Fruit fly (Drosophila melanogaster) whole organism, embryonic: ENCODE measurements around the gene Vsp37A.

Experiments
- Bdp1 ChIP-seq: fragments of 200-800 bp; sonication (Bioruptor generic); optimal IDR thresholded peaks from 3 replicates; lab custom pipeline; 2016; ENCODE audit warnings: missing biosample characterization, missing genetic modification characterization
- CG10147 ChIP-seq: fragments of 200-800 bp; sonication (Bioruptor generic); optimal IDR thresholded peaks from 2 replicates; lab custom pipeline; 2019; ENCODE audit warnings: missing biosample characterization, mild to moderate bottlenecking, missing genetic modification characterization, moderate library complexity
- CG1024 ChIP-seq: fragments of 200-800 bp; sonication (Bioruptor generic); IDR thresholded peaks from 2 replicates; pipeline ENCODE4 v1.3.6; 2022; ENCODE audit warnings: missing biosample characterization, missing genetic modification characterization
- CG11247 ChIP-seq: fragments of 200-800 bp; sonication (Bioruptor generic); IDR thresholded peaks from 2 replicates; pipeline ENCODE4 v1.3.6; 2022; ENCODE audit warnings: missing biosample characterization, missing genetic modification characterization
- CG14667 ChIP-seq: fragments of 200-800 bp; sonication (Bioruptor generic); IDR thresholded peaks from 2 replicates; pipeline ENCODE4 v1.3.6; 2022; ENCODE audit warnings: missing biosample characterization, missing genetic modification characterization
- CG14860 ChIP-seq: fragments of 200-800 bp; sonication (Bioruptor generic); IDR thresholded peaks from 3 replicates; pipeline ENCODE4 v1.3.6; 2022; ENCODE audit warnings: missing biosample characterization, missing genetic modification characterization; ENCODE audit not compliant: partially characterized antibody
- CG1792 ChIP-seq: fragments of 200-800 bp; sonication (Bioruptor generic); optimal IDR thresholded peaks from 2 replicates; lab custom pipeline; 2016; ENCODE audit warnings: missing biosample characterization, missing genetic modification characterization
- CG18619 ChIP-seq: fragments of 200-800 bp; sonication (Bioruptor generic); optimal IDR thresholded peaks from 3 replicates; lab custom pipeline; 2017; ENCODE audit warnings: missing biosample characterization, mild to moderate bottlenecking, missing genetic modification characterization
- CG2120 ChIP-seq: fragments of 200-800 bp; sonication (Bioruptor generic); optimal IDR thresholded peaks from 3 replicates; lab custom pipeline; 2016; ENCODE audit warnings: missing biosample characterization, missing genetic modification characterization
- CG31441 ChIP-seq: fragments of 200-800 bp; sonication (Bioruptor generic); IDR thresholded peaks from 2 replicates; pipeline ENCODE4 v1.3.6; 2022; ENCODE audit warnings: missing biosample characterization, missing genetic modification characterization
- CG33213 ChIP-seq: fragments of 200-800 bp; sonication (Bioruptor generic); optimal IDR thresholded peaks from 3 replicates; lab custom pipeline; 2016; ENCODE audit warnings: missing biosample characterization, missing genetic modification characterization
- CG3407 ChIP-seq: fragments of 200-800 bp; sonication (Bioruptor generic); optimal IDR thresholded peaks from 2 replicates; lab custom pipeline; 2018; ENCODE audit warnings: missing biosample characterization, mild to moderate bottlenecking, missing genetic modification characterization
- CG3838 ChIP-seq: fragments of 200-800 bp; sonication (Bioruptor generic); optimal IDR thresholded peaks from 3 replicates; lab custom pipeline; 2016; ENCODE audit warnings: missing biosample characterization, missing genetic modification characterization
- CG3847 ChIP-seq: fragments of 200-800 bp; sonication (Bioruptor generic); IDR thresholded peaks from 2 replicates; pipeline ENCODE4 v1.3.6; 2022; ENCODE audit warnings: missing biosample characterization, missing genetic modification characterization
- CG4360 ChIP-seq: fragments of 200-800 bp; sonication (Bioruptor generic); IDR thresholded peaks from 2 replicates; pipeline ENCODE4 v1.3.6; 2022; ENCODE audit warnings: missing biosample characterization, missing genetic modification characterization
- CG4617 ChIP-seq: fragments of 200-800 bp; sonication (Bioruptor generic); optimal IDR thresholded peaks from 3 replicates; lab custom pipeline; 2016; ENCODE audit warnings: missing biosample characterization, missing genetic modification characterization, borderline replicate concordance
- CG6854 ChIP-seq: fragments of 200-800 bp; sonication (Bioruptor generic); optimal IDR thresholded peaks from 3 replicates; lab custom pipeline; 2017; ENCODE audit warnings: missing biosample characterization, mild to moderate bottlenecking, missing genetic modification characterization
- CG9932 ChIP-seq: fragments of 200-800 bp; sonication (Bioruptor generic); IDR thresholded peaks from 2 replicates; pipeline ENCODE4 v1.3.6; 2022; ENCODE audit warnings: missing biosample characterization, missing genetic modification characterization
- Deaf1 ChIP-seq: fragments of 200-800 bp; optimal IDR thresholded peaks from 3 replicates; lab custom pipeline; 2019; ENCODE audit warnings: missing biosample characterization, mild to moderate bottlenecking, missing genetic modification characterization, moderate library complexity
- Drgx ChIP-seq: fragments of 200-800 bp; sonication (Bioruptor generic); IDR thresholded peaks from 2 replicates; pipeline ENCODE4 v1.3.6; 2022; ENCODE audit warnings: missing biosample characterization, missing genetic modification characterization
- Gsc ChIP-seq: fragments of 200-800 bp; sonication (Bioruptor generic); IDR thresholded peaks from 2 replicates; pipeline ENCODE4 v1.3.6; 2022; ENCODE audit warnings: missing biosample characterization, missing genetic modification characterization
- HLH3B ChIP-seq: fragments of 200-800 bp; sonication (Bioruptor generic); IDR thresholded peaks from 2 replicates; pipeline ENCODE4 v1.3.6; 2022; ENCODE audit warnings: missing biosample characterization, missing genetic modification characterization
- HLHmδ ChIP-seq: fragments of 200-800 bp; sonication (Bioruptor generic); optimal IDR thresholded peaks from 2 replicates; lab custom pipeline; 2018; ENCODE audit warnings: missing biosample characterization, mild to moderate bottlenecking, missing genetic modification characterization, moderate library complexity
- MESR4 ChIP-seq: fragments of 200-800 bp; sonication (Bioruptor generic); optimal IDR thresholded peaks from 2 replicates; lab custom pipeline; 2018; ENCODE audit warnings: missing biosample characterization, mild to moderate bottlenecking, missing genetic modification characterization, moderate library complexity
- Med ChIP-seq: fragments of 200-800 bp; sonication (Bioruptor generic); peaks from one replicate; lab custom pipeline; 2016; ENCODE audit warnings: missing biosample characterization, missing genetic modification characterization, mild to moderate bottlenecking, inconsistent platforms, moderate library complexity
- Mes4 ChIP-seq: fragments of 200-800 bp; sonication (Bioruptor generic); optimal IDR thresholded peaks from 2 replicates; lab custom pipeline; 2016; ENCODE audit warnings: missing biosample characterization, missing genetic modification characterization
- Ravus ChIP-seq: fragments of 200-800 bp; sonication (Bioruptor generic); IDR thresholded peaks from 2 replicates; pipeline ENCODE4 v1.3.6; 2022; ENCODE audit warnings: missing biosample characterization, missing genetic modification characterization
- Sin3A ChIP-seq: fragments of >200 bp; optimal IDR thresholded peaks from 2 replicates; lab custom pipeline; 2018
- Six4 ChIP-seq: fragments of 200-800 bp; sonication (Bioruptor generic); optimal IDR thresholded peaks from 2 replicates; lab custom pipeline; 2016; ENCODE audit warnings: missing biosample characterization, missing genetic modification characterization
- bab2 ChIP-seq: fragments of 200-800 bp; sonication (Bioruptor generic); optimal IDR thresholded peaks from 2 replicates; lab custom pipeline; 2016; ENCODE audit warnings: missing biosample characterization, missing genetic modification characterization
- bbx ChIP-seq: fragments of 200-800 bp; sonication (Bioruptor generic); IDR thresholded peaks from 2 replicates; pipeline ENCODE4 v1.3.6; 2022; ENCODE audit warnings: missing biosample characterization, missing genetic modification characterization; ENCODE audit not compliant: partially characterized antibody
- ci ChIP-seq: fragments of 200-800 bp; sonication (Bioruptor generic); IDR thresholded peaks from 3 replicates; pipeline ENCODE4 v1.3.6; 2022; ENCODE audit warnings: missing biosample characterization, missing genetic modification characterization
- crp ChIP-seq, 2 experiments: fragments of 200-800 bp; sonication (Bioruptor generic); optimal IDR thresholded peaks; 2 replicates in 1 of 2; 3 replicates in 1 of 2; lab custom pipeline; 2017; ENCODE audit warnings: missing biosample characterization in 2 of 2, missing genetic modification characterization in 2 of 2, mild to moderate bottlenecking in 1 of 2, moderate library complexity in 1 of 2
- cwo ChIP-seq: fragments of 200-800 bp; sonication (Bioruptor generic); optimal IDR thresholded peaks from 3 replicates; lab custom pipeline; 2017; ENCODE audit warnings: missing biosample characterization, missing genetic modification characterization, mild to moderate bottlenecking, moderate library complexity, missing genetic modification reagents
- gce ChIP-seq: fragments of 200-800 bp; sonication (Bioruptor generic); IDR thresholded peaks from 3 replicates; pipeline ENCODE4 v1.3.6; 2022; ENCODE audit warnings: missing biosample characterization, missing genetic modification characterization
- gsb-n ChIP-seq: fragments of 200-800 bp; sonication (Bioruptor generic); optimal IDR thresholded peaks from 3 replicates; lab custom pipeline; 2018; ENCODE audit warnings: missing biosample characterization, mild to moderate bottlenecking, missing genetic modification characterization
- gt ChIP-seq: fragments of 200-800 bp; sonication (Bioruptor generic); IDR thresholded peaks from 2 replicates; pipeline ENCODE4 v1.3.6; 2022; ENCODE audit warnings: missing biosample characterization, missing genetic modification characterization
- ham ChIP-seq: fragments of 200-800 bp; sonication (Bioruptor generic); IDR thresholded peaks from 2 replicates; pipeline ENCODE4 v1.3.6; 2022; ENCODE audit warnings: missing biosample characterization, missing genetic modification characterization
- hb ChIP-seq: fragments of 200-800 bp; sonication (Bioruptor generic); IDR thresholded peaks from 3 replicates; pipeline ENCODE4 v1.3.6; 2022; ENCODE audit warnings: missing biosample characterization, missing genetic modification characterization; ENCODE audit not compliant: partially characterized antibody
- hkb ChIP-seq, 2 experiments: fragments of 200-800 bp in 1 of 2; fragments of >200 bp in 1 of 2; sonication (Bioruptor generic) in 1 of 2; IDR thresholded peaks in 1 of 2; optimal IDR thresholded peaks in 1 of 2; 2 replicates each; pipeline versions ENCODE4 v1.3.6 to Lab custom; 2017 to 2022; ENCODE audit warnings: missing biosample characterization in 1 of 2, missing genetic modification characterization in 1 of 2
- inv ChIP-seq: fragments of 200-800 bp; sonication (Bioruptor generic); IDR thresholded peaks from 2 replicates; pipeline ENCODE4 v1.3.6; 2022; ENCODE audit warnings: missing biosample characterization, missing genetic modification characterization; ENCODE audit not compliant: partially characterized antibody
- nom ChIP-seq: fragments of 200-800 bp; sonication (Bioruptor generic); optimal IDR thresholded peaks from 2 replicates; lab custom pipeline; 2017; ENCODE audit warnings: missing biosample characterization, missing genetic modification characterization, mild to moderate bottlenecking, moderate library complexity, missing genetic modification reagents
- pros ChIP-seq: fragments of 200-800 bp; sonication (Bioruptor generic); optimal IDR thresholded peaks from 3 replicates; lab custom pipeline; 2019; ENCODE audit warnings: missing biosample characterization, mild to moderate bottlenecking, missing genetic modification characterization, moderate library complexity
- scrt ChIP-seq: fragments of 200-800 bp; sonication (Bioruptor generic); optimal IDR thresholded peaks from 2 replicates; lab custom pipeline; 2018; ENCODE audit warnings: missing biosample characterization, mild to moderate bottlenecking, missing genetic modification characterization, moderate library complexity
- slbo ChIP-seq: fragments of 200-800 bp; sonication (Bioruptor generic); IDR thresholded peaks from 2 replicates; pipeline ENCODE4 v1.3.6; 2022; ENCODE audit warnings: missing biosample characterization, missing genetic modification characterization
- slp2 ChIP-seq: fragments of 200-800 bp; sonication (Bioruptor generic); optimal IDR thresholded peaks from 2 replicates; lab custom pipeline; 2016; ENCODE audit warnings: missing biosample characterization, missing genetic modification characterization
- tll ChIP-seq, 2 experiments: fragments of 200-800 bp in 1 of 2; fragments of >200 bp in 1 of 2; sonication (Bioruptor generic) in 1 of 2; optimal IDR thresholded peaks; 2 replicates each; lab custom pipeline; 2017 to 2019; ENCODE audit warnings: missing biosample characterization in 2 of 2, missing genetic modification characterization in 2 of 2, mild to moderate bottlenecking in 1 of 2, moderate library complexity in 1 of 2
- tx ChIP-seq: fragments of 200-800 bp; sonication (Bioruptor generic); optimal IDR thresholded peaks from 2 replicates; lab custom pipeline; 2016; ENCODE audit warnings: missing biosample characterization, missing genetic modification characterization
- unpg ChIP-seq: fragments of 200-800 bp; sonication (Bioruptor generic); optimal IDR thresholded peaks from 3 replicates; lab custom pipeline; 2018; ENCODE audit warnings: missing biosample characterization, mild to moderate bottlenecking, missing genetic modification characterization, moderate library complexity
- vnd ChIP-seq: fragments of 200-800 bp; sonication (Bioruptor generic); IDR thresholded peaks from 3 replicates; pipeline ENCODE4 v1.3.6; 2022; ENCODE audit warnings: missing biosample characterization, missing genetic modification characterization; ENCODE audit not compliant: partially characterized antibody

Gene Vsp37A

dm6 chrX:654949-655348 lies 33.6 kb downstream of the Vsp37A start (continued):
- TF ChIP-seq bab2 (GFP tag; lab: Kevin White, UChicago) (peak; percentile 92), Mes4 (GFP tag; lab: Kevin White, UChicago) (peak; percentile 93), CG3847 (GFP tag; lab: Robert Waterston, UW) (peak; percentile 95), bbx (GFP tag; lab: Robert Waterston, UW) (no peak; the same call in 1 of the 2 replicates), CG4360 (GFP tag; lab: Robert Waterston, UW) (peak; percentile 83), gce (GFP tag; lab: Robert Waterston, UW) (peak; percentile 97), tll (GFP tag; optimal IDR thresholded peaks at IDR 0.05; lab: Kevin White, UChicago) (no peak), inv (no peak), crp (GFP tag; optimal IDR thresholded peaks at IDR 0.05; lab: Kevin White, UChicago) (peak in 1 of 2 experiments; percentile 71), HLH3B (GFP tag; lab: Robert Waterston, UW) (peak; percentile 96), Sin3A (no peak), hkb (optimal IDR thresholded peaks at IDR 0.05; lab: Kevin White, UChicago) (no peak), hkb (GFP tag; IDR thresholded peaks at IDR 0.05; lab: Robert Waterston, UW) (peak; percentile 97), slbo (GFP tag; lab: Robert Waterston, UW) (peak; percentile 96), CG3838 (GFP tag; lab: Kevin White, UChicago) (peak; percentile 57), Drgx (GFP tag; lab: Robert Waterston, UW) (peak; percentile 98), CG2120 (GFP tag; lab: Kevin White, UChicago) (peak; percentile 93), HLHmδ (GFP tag; lab: Kevin White, UChicago) (peak; percentile 60), CG31441 (GFP tag; lab: Robert Waterston, UW) (peak; percentile 93), ham (GFP tag; lab: Robert Waterston, UW) (peak; percentile 82), gsb-n (tag; lab: Kevin White, UChicago) (peak; percentile 90), CG11247 (GFP tag; lab: Robert Waterston, UW) (peak; percentile 96), hb (no peak), tx (GFP tag; lab: Kevin White, UChicago) (peak; percentile 88), MESR4 (GFP tag; lab: Kevin White, UChicago) (peak; percentile 55), Deaf1 (tag; lab: Kevin White, UChicago) (peak; percentile 66), CG1024 (GFP tag; lab: Robert Waterston, UW) (peak; percentile 91), Med (GFP tag; lab: Kevin White, UChicago) (peak; percentile 99), slp2 (GFP tag; lab: Kevin White, UChicago) (peak; percentile 95), CG14860 (GFP tag; lab: Robert Waterston, UW) (no peak), pros (GFP tag; lab: Kevin White, UChicago) (peak; percentile 55), scrt (GFP tag; lab: Kevin White, UChicago) (peak; percentile 92), unpg (GFP tag; lab: Kevin White, UChicago) (peak; percentile 96), Six4 (GFP tag; lab: Kevin White, UChicago) (peak; percentile 89), CG1792 (GFP tag; lab: Kevin White, UChicago) (peak; percentile 87), Bdp1 (GFP tag; lab: Kevin White, UChicago) (peak; percentile 88), CG14667 (GFP tag; lab: Robert Waterston, UW) (peak; percentile 93), cwo (peak; percentile 89), vnd (GFP tag; lab: Robert Waterston, UW) (no peak), CG6854 (peak; percentile 93), CG4617 (peak; percentile 92), Ravus (GFP tag; lab: Robert Waterston, UW) (peak; percentile 90), CG3407 (GFP tag; lab: Kevin White, UChicago) (peak; percentile 93), CG10147 (GFP tag; lab: Kevin White, UChicago) (peak; percentile 86), nom (GFP tag; lab: Kevin White, UChicago) (peak; percentile 96), CG33213 (GFP tag; lab: Kevin White, UChicago) (peak; percentile 92), CG9932 (GFP tag; lab: Robert Waterston, UW) (peak; percentile 95), CG18619 (GFP tag; lab: Kevin White, UChicago) (peak; percentile 92), Gsc (GFP tag; lab: Robert Waterston, UW) (peak; percentile 71), ci (GFP tag; lab: Robert Waterston, UW) (peak; percentile 99), gt (peak; percentile 86)
